Worm (Caenorhabditis elegans): ENCODE measurements around the gene F59B10.4.

F59B10.4 gene

DNA sequence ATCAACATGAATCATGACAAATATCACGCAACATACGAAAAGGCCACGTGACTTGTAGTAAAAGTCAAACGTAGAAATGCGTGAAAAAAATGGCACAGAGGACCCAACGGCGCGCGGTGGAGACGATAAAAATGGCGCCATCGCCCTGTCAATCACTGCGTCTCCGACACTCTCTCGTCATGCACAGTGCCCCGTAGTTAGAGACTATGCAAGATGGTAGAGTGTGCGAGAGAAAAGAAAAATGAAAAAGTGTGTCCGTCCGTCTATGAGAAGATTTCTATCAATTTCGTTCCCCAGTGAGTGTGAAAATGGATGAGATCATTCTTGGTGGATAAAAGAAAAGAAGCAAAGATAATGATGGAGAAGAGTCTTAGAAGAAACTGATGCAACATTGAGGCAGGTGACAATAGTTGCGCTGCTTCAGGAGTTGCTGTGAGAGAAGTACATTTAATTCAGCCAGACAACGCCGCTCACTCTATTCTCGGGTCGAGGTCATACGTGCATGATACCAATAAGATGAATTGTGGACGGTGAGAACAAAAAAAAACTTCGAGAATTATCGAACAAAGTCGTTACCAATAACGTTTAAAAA, 36.7 kb upstream of the F59B10.4 start:
- no peak for TF ChIP-seq T22C8.4 (GFP tag; IDR thresholded peaks at IDR 0.05)
- TF ChIP-seq flt-1 (GFP tag; IDR thresholded peaks at IDR 0.05), result 0 out of 2 replicates have a peak, but pooled peaks have one; percentile 6

DNA sequence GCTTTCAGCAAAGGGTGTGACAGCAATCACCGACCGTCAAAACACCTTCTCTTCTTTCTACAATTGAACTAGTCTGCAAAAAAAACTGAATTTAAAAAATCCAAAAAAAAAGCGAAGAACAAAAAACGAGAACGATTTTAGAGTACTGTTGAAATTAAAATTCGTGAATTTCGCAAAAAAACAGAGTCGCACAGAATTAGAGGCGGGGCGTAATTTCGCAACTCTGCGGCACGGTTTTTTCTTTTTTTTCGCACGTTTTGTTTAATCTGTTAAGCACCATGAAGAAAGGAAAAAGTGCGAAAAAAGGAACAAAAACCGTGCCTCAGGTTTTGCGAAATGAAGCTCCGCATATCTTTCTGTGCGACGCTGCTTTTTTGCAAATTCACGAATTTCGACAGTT, 36.1 kb upstream of the F59B10.4 start, which contains the start of gene mnk-1:
Gene mnk-1 (minus strand): TSS at position 73 of the 400 bp plus-strand sequence.
- TF ChIP-seq ztf-29 (GFP tag; IDR thresholded peaks at IDR 0.05) (no peak), tab-1 (GFP tag; IDR thresholded peaks at IDR 0.05) (no peak), klf-2 (GFP tag; conservative IDR thresholded peaks at IDR 0.05) (no peak), T22C8.4 (GFP tag; IDR thresholded peaks at IDR 0.05) (no peak), cog-1 (tag; optimal IDR thresholded peaks at IDR 0.05) (no peak), med-1 (GFP tag; optimal IDR thresholded peaks at IDR 0.05; ENCODE audit: insufficient read depth) (no peak), flt-1 (GFP tag; IDR thresholded peaks at IDR 0.05) (no peak), ztf-23 (GFP tag; IDR thresholded peaks at IDR 0.05) (no peak)

DNA sequence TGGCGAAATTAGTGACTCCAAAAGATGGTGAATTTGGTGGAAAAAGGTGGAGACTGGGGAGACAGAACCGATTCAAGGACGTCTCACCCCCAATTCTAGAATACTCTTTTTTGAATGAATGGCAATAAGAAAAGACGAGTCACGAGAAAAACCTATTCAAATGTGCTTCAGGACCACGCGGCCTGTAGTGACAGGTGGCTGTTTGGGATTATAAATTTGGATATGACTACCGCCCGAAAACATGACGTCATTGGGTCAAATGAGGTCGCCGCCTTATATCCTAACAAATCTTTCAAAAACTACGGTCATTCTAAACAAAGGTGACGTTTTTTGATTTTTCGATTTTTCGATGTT, 35.1 kb upstream of the F59B10.4 start:
- TF ChIP-seq ztf-29 (GFP tag; IDR thresholded peaks at IDR 0.05), result no peak
- TF ChIP-seq flt-1 (GFP tag; IDR thresholded peaks at IDR 0.05), result 0 out of 2 replicates have a peak, but pooled peaks have one; percentile 31

DNA sequence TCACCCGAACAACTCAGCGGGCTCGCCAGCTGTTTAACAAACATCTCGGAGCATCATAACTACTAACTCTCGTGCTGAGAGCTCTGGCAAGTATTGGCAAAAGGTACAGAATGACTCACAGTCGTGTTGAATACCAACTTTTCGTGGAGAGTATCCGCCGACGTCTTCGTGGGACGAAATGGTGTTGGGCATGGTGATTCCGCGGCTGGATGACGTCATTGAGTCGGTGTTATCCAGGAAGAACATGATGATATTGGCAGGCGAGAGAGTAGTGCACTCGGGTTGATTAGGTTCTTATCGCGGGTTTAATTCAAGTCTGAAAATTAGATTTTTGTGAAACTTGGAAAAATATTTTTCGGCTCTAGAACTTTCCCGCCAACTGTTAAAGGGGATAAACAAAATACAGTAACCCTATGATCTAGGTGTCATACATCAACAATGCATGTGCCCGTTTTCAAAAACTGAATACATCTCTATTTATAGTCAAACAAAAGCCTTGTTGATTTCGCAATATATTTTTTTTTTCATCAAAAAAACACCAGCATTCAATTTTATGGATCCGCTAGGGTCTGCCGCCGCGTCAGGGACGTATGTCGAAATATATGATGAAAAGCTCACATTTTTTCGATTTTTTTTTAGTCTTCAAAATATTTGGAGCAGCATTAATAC, 34.6 kb upstream of the F59B10.4 start:
- TF ChIP-seq tab-1 (GFP tag; IDR thresholded peaks at IDR 0.05) (0 out of 2 replicates have a peak, but pooled peaks have one; percentile 28), T22C8.4 (GFP tag; IDR thresholded peaks at IDR 0.05) (no peak)

DNA sequence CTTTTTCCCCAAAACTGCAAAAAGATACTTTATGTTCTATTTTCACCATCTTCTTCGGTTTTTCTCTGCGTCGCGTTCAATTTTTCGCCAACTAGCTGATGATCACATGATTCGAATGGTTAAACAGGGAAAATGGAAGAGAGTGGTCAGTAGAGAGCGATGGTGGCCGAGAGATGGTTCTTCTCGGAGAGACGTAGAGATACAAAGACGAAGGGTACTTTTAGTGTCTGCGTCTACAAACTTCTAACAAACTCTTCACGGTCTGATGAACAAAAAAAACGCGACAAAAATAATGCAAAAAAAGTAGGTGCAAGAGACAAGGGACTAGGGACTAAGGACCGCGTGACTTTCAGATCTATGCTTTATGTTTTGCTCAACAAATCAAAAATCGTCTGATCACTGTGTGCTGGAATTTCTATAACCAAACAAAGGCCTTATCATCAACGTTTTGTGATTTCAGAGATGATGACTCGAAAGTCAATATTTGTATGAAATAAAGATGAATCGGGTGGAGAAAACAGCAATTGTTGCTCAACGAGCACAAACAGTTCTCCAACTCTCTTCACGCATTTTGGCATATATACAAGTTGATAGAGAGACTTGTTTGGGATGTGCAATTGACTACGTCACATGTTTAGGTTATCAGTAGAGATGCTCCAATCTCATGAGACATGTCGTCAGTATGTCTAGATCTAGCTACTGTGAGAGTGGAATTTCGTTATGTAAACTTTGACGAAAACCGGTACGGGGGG, 33.2 kb upstream of the F59B10.4 start:
- no peak for TF ChIP-seq ref-1 (GFP tag; conservative IDR thresholded peaks at IDR 0.05)
- 0 out of 2 replicates have a peak, but pooled peaks have one; percentile 57 for TF ChIP-seq ztf-23 (GFP tag; IDR thresholded peaks at IDR 0.05)
- TF ChIP-seq cog-1 (tag; optimal IDR thresholded peaks at IDR 0.05), result peak; percentile 16

DNA sequence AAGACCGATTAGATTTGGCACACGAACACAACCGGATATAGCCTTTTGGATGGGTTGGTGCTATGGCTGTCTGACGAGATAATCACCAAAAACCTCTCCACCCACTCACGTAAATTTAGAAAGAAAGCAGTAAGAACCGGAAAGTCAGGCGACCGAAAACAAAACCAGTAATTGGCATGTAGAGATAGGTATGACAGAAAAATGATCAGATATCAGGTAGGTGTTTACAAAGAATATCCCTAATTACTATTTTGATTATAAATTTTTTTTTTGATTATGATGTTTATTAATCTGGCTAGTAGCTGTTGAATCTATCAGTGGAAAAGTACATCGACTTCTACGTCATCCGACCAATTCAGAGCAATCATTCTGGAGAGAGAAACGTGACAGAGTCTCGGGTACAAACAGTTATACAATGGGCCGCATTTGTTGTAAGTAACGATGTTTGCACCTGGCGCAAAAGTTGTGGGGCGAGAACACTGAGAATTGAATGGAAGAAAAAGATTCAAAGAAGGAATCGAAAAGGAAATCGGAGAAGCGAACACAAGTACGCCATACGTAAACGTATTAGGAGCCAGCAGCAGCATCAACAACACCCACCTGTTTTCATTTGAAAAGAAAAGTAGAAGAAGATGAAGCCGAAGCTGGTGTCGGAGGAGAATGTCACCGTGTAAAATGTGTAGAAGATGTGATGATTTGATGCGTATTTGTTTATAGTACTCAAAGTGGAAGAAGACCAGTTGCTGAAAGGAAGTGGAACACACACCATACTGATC, 32.1 kb upstream of the F59B10.4 start:
- no peak for TF ChIP-seq ref-1 (GFP tag; conservative IDR thresholded peaks at IDR 0.05)
- no peak for TF ChIP-seq cog-1 (tag; optimal IDR thresholded peaks at IDR 0.05)
- no peak for TF ChIP-seq T22C8.4 (GFP tag; IDR thresholded peaks at IDR 0.05)
- TF ChIP-seq tab-1 (GFP tag; IDR thresholded peaks at IDR 0.05), result no peak
- no peak for TF ChIP-seq ztf-23 (GFP tag; IDR thresholded peaks at IDR 0.05)
- no peak for TF ChIP-seq klf-2 (GFP tag; conservative IDR thresholded peaks at IDR 0.05)
- no peak for TF ChIP-seq ztf-29 (GFP tag; IDR thresholded peaks at IDR 0.05)
- no peak for TF ChIP-seq med-1 (GFP tag; optimal IDR thresholded peaks at IDR 0.05; ENCODE audit: insufficient read depth)
- no peak for TF ChIP-seq flt-1 (GFP tag; IDR thresholded peaks at IDR 0.05)

DNA sequence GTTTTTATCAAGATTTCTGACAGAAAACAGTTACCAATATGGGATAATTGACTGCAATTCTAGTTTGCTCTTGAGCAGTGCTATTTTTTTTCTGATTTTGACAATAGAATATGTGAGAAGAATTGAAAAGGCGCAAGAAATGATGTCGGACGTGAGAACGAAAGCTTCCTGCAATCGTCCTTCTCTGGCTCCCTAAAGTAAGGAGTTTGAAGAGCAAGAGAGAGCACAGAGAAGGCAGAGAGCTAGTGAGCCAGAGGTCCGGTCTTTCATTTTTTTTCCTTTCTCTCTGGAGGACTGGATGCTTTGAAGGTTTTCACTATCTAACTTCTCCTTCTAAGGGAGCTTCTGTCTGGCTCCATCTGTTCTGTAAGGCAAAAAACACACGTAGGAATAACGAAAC, 31.3 kb upstream of the F59B10.4 start:
- TF ChIP-seq ref-1 (GFP tag; conservative IDR thresholded peaks at IDR 0.05), result no peak
- no peak for TF ChIP-seq klf-2 (GFP tag; conservative IDR thresholded peaks at IDR 0.05)
- no peak for TF ChIP-seq T22C8.4 (GFP tag; IDR thresholded peaks at IDR 0.05)
- no peak for TF ChIP-seq ztf-29 (GFP tag; IDR thresholded peaks at IDR 0.05)

DNA sequence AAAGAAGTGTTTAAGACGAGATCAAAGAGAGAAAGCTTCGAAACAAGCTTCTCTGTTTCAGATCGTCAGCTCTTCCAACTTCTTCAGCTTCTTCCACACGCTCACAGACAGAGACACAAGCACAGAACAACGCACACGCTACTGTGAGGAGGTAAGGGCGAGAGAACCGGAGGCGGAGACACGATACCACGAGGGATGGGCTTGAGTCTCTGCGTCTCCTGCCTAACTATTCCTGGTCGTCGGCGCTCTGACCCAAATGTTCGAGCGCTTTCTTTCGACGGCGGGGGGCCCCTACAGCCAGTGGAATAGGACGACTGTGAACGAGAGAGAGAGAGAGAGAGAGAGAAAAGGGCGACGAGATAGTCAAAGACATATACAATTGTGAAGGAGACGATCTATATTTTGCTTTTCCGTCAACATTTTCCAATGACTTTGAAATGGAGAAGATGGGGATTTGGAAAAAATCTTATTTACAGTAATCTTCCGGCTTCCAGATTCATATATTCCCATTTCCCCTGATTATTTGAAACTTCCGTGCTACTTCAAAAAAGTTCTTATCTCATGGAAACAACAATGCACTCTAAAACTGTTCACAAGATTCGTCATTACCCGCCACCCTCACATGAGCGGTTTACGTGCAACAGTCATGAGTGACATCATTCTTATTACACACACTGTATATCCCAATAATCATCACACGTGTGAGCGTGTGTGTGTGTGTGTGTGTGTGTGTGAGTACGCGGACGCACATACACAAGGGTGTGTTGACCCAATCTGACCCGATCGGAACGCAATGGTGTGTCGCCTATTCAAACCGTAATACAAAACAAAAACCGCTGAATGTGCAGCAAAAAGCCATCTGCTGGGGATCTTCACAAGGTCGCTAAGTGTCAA, 30.1 kb upstream of the F59B10.4 start:
- TF ChIP-seq cog-1 (tag; optimal IDR thresholded peaks at IDR 0.05) (no peak), ref-1 (GFP tag; conservative IDR thresholded peaks at IDR 0.05) (no peak), flt-1 (GFP tag; IDR thresholded peaks at IDR 0.05) (peak; percentile 80), ztf-29 (GFP tag; IDR thresholded peaks at IDR 0.05) (peak; percentile 85), ztf-23 (GFP tag; IDR thresholded peaks at IDR 0.05) (peak; percentile 71; the same call in 1 of the 2 replicates)

DNA sequence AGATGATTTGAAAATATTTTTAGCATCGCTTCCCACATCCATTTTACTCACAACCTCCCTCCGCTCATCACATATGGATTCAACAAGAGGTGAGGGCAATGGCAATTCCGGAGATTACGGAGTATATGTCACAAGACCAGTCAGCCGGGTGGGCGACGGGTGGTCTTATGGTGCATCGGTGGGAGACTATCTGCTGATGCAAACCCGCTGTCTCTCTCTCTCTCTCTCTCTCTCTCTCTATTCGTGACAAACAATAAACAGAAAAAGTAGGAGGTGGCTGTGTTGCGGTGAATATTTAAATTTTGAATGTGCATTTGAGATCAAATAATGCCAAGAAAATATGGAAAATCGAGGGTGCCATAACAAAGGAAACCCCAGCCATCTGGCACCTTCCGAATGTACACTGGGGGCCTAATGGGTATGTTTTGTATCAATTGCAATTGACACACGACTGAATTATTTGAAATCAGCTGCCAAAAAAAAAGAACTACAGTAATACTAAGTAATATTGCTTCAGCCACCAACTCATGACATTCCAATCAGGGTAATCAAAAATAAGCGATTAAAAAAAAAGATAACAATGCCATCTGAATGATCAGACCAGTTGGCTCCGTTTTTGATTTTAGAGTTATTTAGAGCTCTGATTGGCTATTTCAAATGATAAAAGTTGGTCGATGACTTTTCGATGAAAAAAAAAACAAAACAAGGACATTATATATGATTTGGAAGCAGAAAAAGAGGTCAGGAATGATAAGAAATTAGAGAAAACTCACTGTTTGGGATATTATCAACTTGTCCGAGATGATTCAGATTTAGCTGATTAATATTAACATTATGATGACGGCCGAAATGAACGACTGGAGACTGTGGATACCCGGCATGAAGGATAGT, 29.1 kb upstream of the F59B10.4 start:
- peak; percentile 45; the same call in 1 of the 2 replicates for TF ChIP-seq flt-1 (GFP tag; IDR thresholded peaks at IDR 0.05)
- no peak for TF ChIP-seq med-1 (GFP tag; optimal IDR thresholded peaks at IDR 0.05; ENCODE audit: insufficient read depth)
- TF ChIP-seq T22C8.4 (GFP tag; IDR thresholded peaks at IDR 0.05), result no peak
